Worm (Caenorhabditis elegans): ENCODE measurements around the gene T12B3.2.

T12B3.2 gene

DNA sequence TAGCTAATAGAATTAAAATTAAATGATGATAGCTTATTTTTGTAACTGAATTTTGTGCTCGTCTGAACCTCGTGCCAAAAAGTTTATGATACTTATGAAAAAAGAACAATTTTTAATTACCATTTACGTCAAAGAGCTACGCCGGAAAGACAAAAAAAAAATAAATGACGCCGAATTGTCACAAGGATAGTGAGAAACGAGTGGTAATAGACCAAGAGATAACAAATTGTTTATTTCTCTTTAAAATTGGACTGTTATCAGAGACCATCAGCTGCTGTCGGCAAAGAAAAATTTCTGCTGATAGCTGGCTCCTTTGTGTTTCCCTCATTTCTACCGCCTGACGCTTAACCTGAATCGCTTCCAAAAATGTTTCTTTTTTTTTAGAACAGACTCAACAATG is 17.1 kb downstream of the T12B3.2 start, which contains the start of gene pitr-1:
pitr-1 (plus strand) TSS at position 386 of the 400 bp plus-strand sequence.
- TF ChIP-seq C38D4.7 (GFP tag; optimal IDR thresholded peaks at IDR 0.05) (no peak), ceh-31 (tag; optimal IDR thresholded peaks at IDR 0.05) (no peak), hlh-30 (tag; optimal IDR thresholded peaks at IDR 0.05; ENCODE audit: insufficient read depth) (no peak), elt-2 (tag; optimal IDR thresholded peaks at IDR 0.05) (peak; percentile 60), ref-2 (tag; optimal IDR thresholded peaks at IDR 0.05) (no peak), pros-1 (tag; optimal IDR thresholded peaks at IDR 0.05) (no peak), elt-4 (tag; optimal IDR thresholded peaks at IDR 0.05) (no peak)

- TF ChIP-seq ceh-18 (tag; optimal IDR thresholded peaks at IDR 0.05) (no peak), ztf-16 (tag; optimal IDR thresholded peaks at IDR 0.05) (no peak), ceh-31 (tag; optimal IDR thresholded peaks at IDR 0.05) (no peak), fax-1 (tag; optimal IDR thresholded peaks at IDR 0.05) (no peak), ceh-2 (tag; optimal IDR thresholded peaks at IDR 0.05) (no peak), nhr-11 (tag; optimal IDR thresholded peaks at IDR 0.05) (no peak)
Observed at ce11 chrIV:7397507-7397906, 20.9 kb downstream of the T12B3.2 start.

DNA sequence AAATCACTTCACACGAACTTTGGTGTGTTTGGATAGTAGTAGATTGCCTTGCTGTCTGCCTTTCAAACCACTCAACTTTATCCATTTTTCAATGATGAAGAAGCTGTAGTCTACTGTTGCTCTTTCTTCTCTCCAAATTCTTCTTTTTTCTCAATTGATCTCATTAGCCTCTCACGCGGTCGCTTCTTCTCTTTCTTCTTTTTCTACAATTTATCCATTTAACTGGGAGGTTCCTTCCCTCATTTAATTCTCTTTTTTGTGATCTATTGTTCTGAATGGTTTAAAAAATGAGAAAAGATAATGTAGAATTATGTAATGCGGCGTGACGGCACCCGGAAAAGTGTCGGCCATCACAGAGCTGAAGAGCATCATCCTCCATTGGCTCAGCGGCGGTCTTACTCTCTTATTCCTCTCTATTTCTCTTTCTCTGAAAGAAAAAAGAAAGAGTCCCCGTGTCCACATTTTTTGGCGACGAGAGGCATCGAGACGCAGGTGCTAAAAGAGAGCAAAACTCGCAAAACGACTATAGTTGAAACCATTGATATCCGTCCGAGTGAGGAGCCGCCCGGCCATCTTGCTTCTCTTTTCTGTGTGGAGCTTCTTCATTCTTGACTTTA is 24.0 kb downstream of the T12B3.2 start:
- TF ChIP-seq ceh-18 (tag; optimal IDR thresholded peaks at IDR 0.05): peak; percentile 39
- no peak for TF ChIP-seq hlh-8 (tag; optimal IDR thresholded peaks at IDR 0.05)
- peak; percentile 24 for TF ChIP-seq tbx-2 (tag; optimal IDR thresholded peaks at IDR 0.05)
- peak; percentile 82 for TF ChIP-seq unc-42 (tag; optimal IDR thresholded peaks at IDR 0.05)
- TF ChIP-seq nfya-1 (tag; optimal IDR thresholded peaks at IDR 0.05): peak; percentile 21

DNA sequence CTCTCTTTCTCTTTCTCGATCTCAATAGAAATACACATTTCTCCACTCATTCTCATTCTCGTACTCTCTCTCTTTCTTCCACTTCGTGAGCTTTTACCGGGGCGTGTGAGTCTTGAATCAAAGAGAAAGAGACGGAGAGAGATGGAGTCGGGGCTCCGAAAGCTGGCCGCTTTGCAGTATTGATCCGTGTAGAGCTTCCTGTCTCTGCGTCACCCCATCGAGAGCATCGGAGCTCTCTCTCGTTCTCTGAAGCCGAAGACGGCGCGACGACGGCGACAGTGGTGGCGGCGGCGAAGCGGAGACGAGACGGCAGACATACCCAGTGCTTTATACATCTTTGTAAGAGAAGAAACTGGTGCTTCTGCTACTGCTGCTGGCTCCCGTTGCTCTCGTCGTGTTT is 25.5 kb downstream of the T12B3.2 start:
- TF ChIP-seq nfya-1 (tag; optimal IDR thresholded peaks at IDR 0.05) (peak; percentile 87), fkh-10 (GFP tag; optimal IDR thresholded peaks at IDR 0.05) (peak; percentile 58), tbx-2 (tag; optimal IDR thresholded peaks at IDR 0.05) (peak; percentile 75), fax-1 (tag; optimal IDR thresholded peaks at IDR 0.05) (peak; percentile 41), pax-1 (tag; optimal IDR thresholded peaks at IDR 0.05) (no peak), ceh-34 (tag; optimal IDR thresholded peaks at IDR 0.05) (peak; percentile 66), madf-2 (tag; optimal IDR thresholded peaks at IDR 0.05) (peak; percentile 22), pros-1 (tag; optimal IDR thresholded peaks at IDR 0.05) (peak; percentile 34), hlh-8 (tag; optimal IDR thresholded peaks at IDR 0.05) (no peak), ceh-2 (tag; optimal IDR thresholded peaks at IDR 0.05) (peak; percentile 20), ceh-19 (GFP tag; optimal IDR thresholded peaks at IDR 0.05) (peak; percentile 61), ceh-48 (tag; optimal IDR thresholded peaks at IDR 0.05) (peak; percentile 94), ceh-18 (tag; optimal IDR thresholded peaks at IDR 0.05) (peak; percentile 71), unc-42 (tag; optimal IDR thresholded peaks at IDR 0.05) (peak; percentile 67), nhr-232 (tag; optimal IDR thresholded peaks at IDR 0.05) (no peak), C38D4.7 (GFP tag; optimal IDR thresholded peaks at IDR 0.05) (peak; percentile 7), eyg-1 (tag; optimal IDR thresholded peaks at IDR 0.05) (no peak), tbx-7 (tag; optimal IDR thresholded peaks at IDR 0.05) (no peak), ceh-14 (tag; optimal IDR thresholded peaks at IDR 0.05) (peak; percentile 76), ceh-24 (tag; optimal IDR thresholded peaks at IDR 0.05) (no peak), hlh-6 (tag; optimal IDR thresholded peaks at IDR 0.05) (peak; percentile 20), hlh-30 (tag; optimal IDR thresholded peaks at IDR 0.05; ENCODE audit: insufficient read depth) (no peak), sox-2 (GFP tag; IDR thresholded peaks at IDR 0.05) (no peak), ref-2 (tag; optimal IDR thresholded peaks at IDR 0.05) (no peak), pag-3 (tag; optimal IDR thresholded peaks at IDR 0.05; ENCODE audit: borderline replicate concordance) (peak; percentile 54), syd-9 (tag; optimal IDR thresholded peaks at IDR 0.05) (peak; percentile 27), rnt-1 (tag; optimal IDR thresholded peaks at IDR 0.05) (peak; percentile 56), unc-55 (GFP tag; optimal IDR thresholded peaks at IDR 0.05) (peak; percentile 48), ceh-31 (tag; optimal IDR thresholded peaks at IDR 0.05) (peak; percentile 91), Y22D7AL.16 (tag; optimal IDR thresholded peaks at IDR 0.05) (no peak), sdc-2 (tag; optimal IDR thresholded peaks at IDR 0.05) (peak; percentile 6)

Data from whole organism, late embryonic.